Worm (Caenorhabditis elegans) whole organism, L1 larva: ENCODE data around the gene cla-1.

Experiments used
- ceh-82 ChIP-seq, 3 experiments: fragments of 150-350 bp in 1 of 3; sonication (generic microtip) in 2 of 3; optimal IDR thresholded peaks; 2 replicates each; lab custom pipeline; 2014 to 2017; ENCODE audit warnings: missing biosample characterization in 3 of 3, missing genetic modification characterization in 3 of 3
- efl-1 ChIP-seq, 4 experiments: fragments of 150-350 bp; optimal IDR thresholded peaks in 3 of 4; peaks in 1 of 4; 1 replicate in 1 of 4; 2 replicates in 3 of 4; lab custom pipeline; 2014; ENCODE audit warnings: missing biosample characterization in 2 of 4, missing genetic modification characterization in 2 of 4, missing genetic modification reagents in 2 of 4
- egl-27 ChIP-seq, 2 experiments: fragments of 150-350 bp in 1 of 2; sonication (generic microtip); optimal IDR thresholded peaks; 3 replicates each; lab custom pipeline; 2017 to 2018; ENCODE audit warnings: missing biosample characterization in 2 of 2, missing genetic modification characterization in 2 of 2, missing genetic modification reagents in 2 of 2
- unc-130 ChIP-seq: fragments of 150-350 bp; optimal IDR thresholded peaks from 2 replicates; lab custom pipeline; 2017; ENCODE audit warnings: missing biosample characterization, missing genetic modification characterization, inconsistent platforms

DNA sequence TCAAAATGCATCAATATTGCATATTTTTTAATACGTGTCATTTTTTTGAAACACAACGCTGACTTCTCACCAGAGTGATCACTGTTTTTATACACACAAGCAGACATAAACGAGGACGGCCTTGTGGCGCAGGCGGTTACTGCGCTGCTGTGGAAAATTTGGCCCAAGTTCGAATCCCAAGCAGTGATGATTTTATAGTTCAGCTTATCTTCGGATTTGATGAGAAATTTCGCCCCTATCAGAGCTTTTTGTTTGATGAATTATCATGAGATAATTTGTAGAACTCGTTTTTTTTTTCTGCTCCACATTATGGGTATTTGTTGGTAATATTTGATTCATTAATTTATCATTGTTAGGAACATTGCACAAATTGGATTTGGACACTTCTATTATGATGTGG, 14.8 kb upstream of the cla-1 start:
- TF ChIP-seq egl-27 (tag; optimal IDR thresholded peaks at IDR 0.05; lab: Kevin White, UChicago) (no peak), unc-130 (tag; lab: Kevin White, UChicago) (peak; percentile 70), ceh-82 (tag; optimal IDR thresholded peaks at IDR 0.05; lab: Kevin White, UChicago) (peak; percentile 37 to 73 (median 62)), efl-1 (optimal IDR thresholded peaks at IDR 0.05; lab: Kevin White, UChicago) (peak; percentile 53 to 60), efl-1 (GFP tag; optimal IDR thresholded peaks at IDR 0.05 in 1 of 2; lab: Kevin White, UChicago) (peak; percentile 52 to 95)
